Worm (Caenorhabditis elegans) whole organism, L4 larva: Measurements from ENCODE around the gene nlp-76.
A peak's percentile ranks its signal among the peaks of the same experiment; 100 is the strongest.

Experiments
- F10B5.3 ChIP-seq: sonication (generic microtip); optimal IDR thresholded peaks from 2 replicates; lab custom pipeline; 2016; ENCODE audit warnings: mild to moderate bottlenecking, missing genetic modification characterization, missing compliant biosample characterization
- F37D6.2 ChIP-seq: sonication (generic microtip); optimal IDR thresholded peaks from 2 replicates; lab custom pipeline; 2016; ENCODE audit warnings: mild to moderate bottlenecking, missing genetic modification characterization, missing compliant biosample characterization
- Y75B8A.6 ChIP-seq: fragments of 200-800 bp; sonication (Bioruptor generic); IDR thresholded peaks from 2 replicates; pipeline ENCODE4 v1.3.6; 2022; ENCODE audit warnings: missing genetic modification reagents, missing genetic modification characterization, missing compliant biosample characterization
- ZK337.2 ChIP-seq: fragments of 200-800 bp; sonication (Bioruptor generic); IDR thresholded peaks from 2 replicates; pipeline ENCODE4 v1.3.6; 2022; ENCODE audit warnings: missing genetic modification reagents, missing genetic modification characterization, missing compliant biosample characterization
- ZK546.5 ChIP-seq, 2 experiments: sonication (generic microtip); optimal IDR thresholded peaks; 2 replicates each; lab custom pipeline; 2017; ENCODE audit warnings: missing biosample characterization in 2 of 2, missing genetic modification characterization in 2 of 2
- aha-1 ChIP-seq: fragments of 150-350 bp; peaks from one replicate; lab custom pipeline; 2014; ENCODE audit warnings: missing biosample characterization, missing genetic modification characterization
- aly-2 ChIP-seq: sonication (generic microtip); optimal IDR thresholded peaks from 2 replicates; lab custom pipeline; 2018; ENCODE audit warnings: missing biosample characterization, missing genetic modification characterization
- ama-1 ChIP-seq: fragments of 150-350 bp; optimal IDR thresholded peaks from 2 replicates; lab custom pipeline; 2014; ENCODE audit warnings: inconsistent platforms, mixed read lengths
- ceh-20 ChIP-seq: fragments of 200-800 bp; sonication (Bioruptor generic); IDR thresholded peaks from 2 replicates; pipeline ENCODE4 v1.3.6; 2022; ENCODE audit warnings: missing genetic modification reagents, missing genetic modification characterization, missing compliant biosample characterization
- ces-1 ChIP-seq: fragments of 150-350 bp; sonication (generic microtip); optimal IDR thresholded peaks from 4 replicates; lab custom pipeline; 2014; ENCODE audit warnings: missing biosample characterization, missing genetic modification reagents, missing genetic modification characterization
- cey-2 ChIP-seq: sonication (generic microtip); optimal IDR thresholded peaks from 3 replicates; lab custom pipeline; 2017; ENCODE audit warnings: missing genetic modification characterization, mild to moderate bottlenecking, missing compliant biosample characterization, antibody characterized with exemption, borderline replicate concordance; ENCODE audit not compliant: insufficient read depth
- daf-19 ChIP-seq: fragments of 200-800 bp; sonication (Bioruptor generic); conservative IDR thresholded peaks from 2 replicates; pipeline ENCODE4 v1.3.6; 2022; ENCODE audit warnings: missing genetic modification characterization, missing compliant biosample characterization
- daf-8 ChIP-seq: fragments of 200-800 bp; sonication (Bioruptor generic); IDR thresholded peaks from 2 replicates; pipeline ENCODE4 v1.3.6; 2022; ENCODE audit warnings: missing genetic modification characterization, missing compliant biosample characterization
- dve-1 ChIP-seq: sonication (generic microtip); optimal IDR thresholded peaks from 2 replicates; lab custom pipeline; 2017; ENCODE audit warnings: antibody characterized with exemption, mild to moderate bottlenecking, missing genetic modification characterization, missing compliant biosample characterization; ENCODE audit not compliant: insufficient read depth
- egl-43 ChIP-seq: fragments of 200-800 bp; sonication (Bioruptor generic); IDR thresholded peaks from 2 replicates; pipeline ENCODE4 v1.3.6; 2022; ENCODE audit warnings: missing genetic modification reagents, missing genetic modification characterization, missing compliant biosample characterization
- fkh-10 ChIP-seq: fragments of 150-350 bp; optimal IDR thresholded peaks from 2 replicates; lab custom pipeline; 2014; ENCODE audit warnings: missing biosample characterization, missing genetic modification reagents, missing genetic modification characterization
- fos-1 ChIP-seq: fragments of 150-350 bp; optimal IDR thresholded peaks from 2 replicates; lab custom pipeline; 2014; ENCODE audit warnings: missing biosample characterization, missing genetic modification characterization
- gei-8 ChIP-seq: fragments of 200-800 bp; sonication (Bioruptor generic); optimal IDR thresholded peaks from 2 replicates; lab custom pipeline; 2018; ENCODE audit warnings: mild to moderate bottlenecking, missing genetic modification characterization, missing compliant biosample characterization
- hlh-30 ChIP-seq: sonication (generic microtip); optimal IDR thresholded peaks from 2 replicates; lab custom pipeline; 2017; ENCODE audit warnings: antibody characterized with exemption, mild to moderate bottlenecking, missing genetic modification characterization, missing compliant biosample characterization; ENCODE audit not compliant: insufficient read depth
- hmg-1.1 ChIP-seq: fragments of 200-800 bp; sonication (Bioruptor generic); IDR thresholded peaks from 2 replicates; pipeline ENCODE4 v1.3.6; 2022; ENCODE audit warnings: missing genetic modification reagents, missing genetic modification characterization, missing compliant biosample characterization
- jun-1 ChIP-seq: fragments of 150-350 bp; optimal IDR thresholded peaks from 2 replicates; lab custom pipeline; 2014; ENCODE audit warnings: missing biosample characterization, missing genetic modification reagents, missing genetic modification characterization
- lin-1 ChIP-seq: fragments of 200-800 bp; sonication (Bioruptor generic); IDR thresholded peaks from 2 replicates; pipeline ENCODE4 v1.3.6; 2022; ENCODE audit warnings: missing genetic modification reagents, missing genetic modification characterization, missing compliant biosample characterization
- lin-29 ChIP-seq: fragments of 200-800 bp; sonication (Bioruptor generic); IDR thresholded peaks from 2 replicates; pipeline ENCODE4 v1.3.6; 2022; ENCODE audit warnings: missing genetic modification reagents, missing genetic modification characterization, missing compliant biosample characterization
- lir-3 ChIP-seq: sonication (generic microtip); optimal IDR thresholded peaks from 2 replicates; lab custom pipeline; 2016; ENCODE audit warnings: mild to moderate bottlenecking, missing genetic modification characterization, missing compliant biosample characterization
- lsy-2 ChIP-seq, 2 experiments: fragments of 150-350 bp in 1 of 2; sonication (generic microtip) in 1 of 2; optimal IDR thresholded peaks; 2 replicates each; lab custom pipeline; 2014 to 2017; ENCODE audit warnings: missing biosample characterization in 2 of 2, missing genetic modification characterization in 2 of 2
- madf-5 ChIP-seq, 2 experiments: fragments of 200-800 bp; sonication (Bioruptor generic); IDR thresholded peaks; 2 replicates each; pipeline ENCODE4 v1.3.6; 2022; ENCODE audit warnings: missing compliant biosample characterization in 2 of 2, missing genetic modification characterization in 2 of 2
- madf-9 ChIP-seq: fragments of 200-800 bp; sonication (Bioruptor generic); conservative IDR thresholded peaks from 2 replicates; pipeline ENCODE4 v1.3.6; 2022; ENCODE audit warnings: missing genetic modification reagents, missing genetic modification characterization, missing compliant biosample characterization
- mdl-1 ChIP-seq, 2 experiments: fragments of 150-350 bp in 1 of 2; sonication (generic microtip) in 1 of 2; optimal IDR thresholded peaks; 2 replicates each; lab custom pipeline; 2014 to 2017; ENCODE audit warnings: missing biosample characterization in 2 of 2, missing genetic modification characterization in 2 of 2
- mep-1 ChIP-seq: fragments of 150-350 bp; sonication (generic microtip); optimal IDR thresholded peaks from 3 replicates; lab custom pipeline; 2014; ENCODE audit warnings: missing biosample characterization, missing genetic modification characterization
- mes-2 ChIP-seq: sonication (generic microtip); optimal IDR thresholded peaks from 2 replicates; lab custom pipeline; 2016; ENCODE audit warnings: missing genotype, mild to moderate bottlenecking, missing genetic modification characterization, missing compliant biosample characterization; ENCODE audit not compliant: poor library complexity, severe bottlenecking
- nhr-237 ChIP-seq: sonication (generic microtip); optimal IDR thresholded peaks from 2 replicates; lab custom pipeline; 2017; ENCODE audit warnings: missing biosample characterization, missing genetic modification characterization
- nhr-25 ChIP-seq: sonication (generic microtip); optimal IDR thresholded peaks from 2 replicates; lab custom pipeline; 2017; ENCODE audit warnings: missing genetic modification characterization, mild to moderate bottlenecking, missing compliant biosample characterization, antibody characterized with exemption, moderate library complexity, borderline replicate concordance; ENCODE audit not compliant: insufficient read depth
- nhr-42 ChIP-seq: fragments of 200-800 bp; sonication (Bioruptor generic); IDR thresholded peaks from 2 replicates; pipeline ENCODE4 v1.3.6; 2022; ENCODE audit warnings: missing genetic modification characterization, missing compliant biosample characterization
- nhr-48 ChIP-seq: sonication (generic microtip); optimal IDR thresholded peaks from 2 replicates; lab custom pipeline; 2016; ENCODE audit warnings: mild to moderate bottlenecking, missing genetic modification characterization, missing compliant biosample characterization
- nhr-6 ChIP-seq: fragments of 150-350 bp; optimal IDR thresholded peaks from 2 replicates; lab custom pipeline; 2014; ENCODE audit warnings: missing biosample characterization, missing genetic modification characterization
- nhr-76 ChIP-seq: fragments of 150-350 bp; optimal IDR thresholded peaks from 2 replicates; lab custom pipeline; 2014; ENCODE audit warnings: missing biosample characterization, missing genetic modification characterization
- nhr-77 ChIP-seq: fragments of 150-350 bp; optimal IDR thresholded peaks from 2 replicates; lab custom pipeline; 2014; ENCODE audit warnings: missing biosample characterization, missing genetic modification characterization
- pqm-1 ChIP-seq: sonication (generic microtip); optimal IDR thresholded peaks from 2 replicates; lab custom pipeline; 2017; ENCODE audit warnings: missing biosample characterization, missing genetic modification characterization
- rbr-2 ChIP-seq: sonication (generic microtip); optimal IDR thresholded peaks from 2 replicates; lab custom pipeline; 2016; ENCODE audit warnings: missing genotype, missing genetic modification characterization, missing compliant biosample characterization
- saeg-2 ChIP-seq: fragments of 200-800 bp; sonication (Bioruptor generic); IDR thresholded peaks from 2 replicates; pipeline ENCODE4 v1.3.6; 2022; ENCODE audit warnings: missing genetic modification reagents, missing genetic modification characterization, missing compliant biosample characterization
- set-16 ChIP-seq: fragments of 200-800 bp; sonication (Bioruptor generic); IDR thresholded peaks from 2 replicates; pipeline ENCODE4 v1.3.6; 2022; ENCODE audit warnings: missing genetic modification reagents, missing genetic modification characterization, missing compliant biosample characterization
- spr-1 ChIP-seq: sonication (generic microtip); optimal IDR thresholded peaks from 2 replicates; lab custom pipeline; 2016; ENCODE audit warnings: mild to moderate bottlenecking, missing genetic modification characterization, missing compliant biosample characterization
- spr-3 ChIP-seq: fragments of 200-800 bp; sonication (Bioruptor generic); optimal IDR thresholded peaks from 2 replicates; lab custom pipeline; 2018; ENCODE audit warnings: mild to moderate bottlenecking, missing genetic modification characterization, missing compliant biosample characterization
- tra-1 ChIP-seq: fragments of 200-800 bp; sonication (Bioruptor generic); IDR thresholded peaks from 2 replicates; pipeline ENCODE4 v1.3.6; 2022; ENCODE audit warnings: missing genetic modification reagents, missing genetic modification characterization, missing compliant biosample characterization
- vab-7 ChIP-seq: fragments of 200-800 bp; sonication (Bioruptor generic); IDR thresholded peaks from 2 replicates; pipeline ENCODE4 v1.3.6; 2022; ENCODE audit warnings: missing genetic modification reagents, missing genetic modification characterization, missing compliant biosample characterization
- zfp-2 ChIP-seq: sonication (generic microtip); optimal IDR thresholded peaks from 2 replicates; lab custom pipeline; 2016; ENCODE audit warnings: mild to moderate bottlenecking, missing genetic modification characterization, missing compliant biosample characterization
- zip-2 ChIP-seq: fragments of 150-350 bp; optimal IDR thresholded peaks from 2 replicates; lab custom pipeline; 2014; ENCODE audit warnings: missing biosample characterization, missing genetic modification characterization
- ztf-7 ChIP-seq: fragments of 150-350 bp; optimal IDR thresholded peaks from 2 replicates; lab custom pipeline; 2014; ENCODE audit warnings: missing biosample characterization, missing genetic modification characterization

The nlp-76 gene

ce11 chrX:12693150-12693589, 29.5 kb upstream of the nlp-76 start:
- TF ChIP-seq pqm-1 (tag; lab: Kevin White, UChicago) = no peak
- TF ChIP-seq lir-3 (tag; lab: Kevin White, UChicago) = no peak
- TF ChIP-seq lsy-2 (tag; optimal IDR thresholded peaks at IDR 0.05; lab: Kevin White, UChicago) = peak in 1 of 2 experiments; percentile 0
- TF ChIP-seq rbr-2 = peak; percentile 3
- no peak for TF ChIP-seq madf-5 (GFP tag; IDR thresholded peaks at IDR 0.05; lab: Robert Waterston, UW)
- peak in 1 of 2 experiments; percentile 24 for TF ChIP-seq ZK546.5 (tag; optimal IDR thresholded peaks at IDR 0.05; lab: Kevin White, UChicago)
- no peak for TF ChIP-seq aly-2 (tag; lab: Kevin White, UChicago)
- peak; percentile 48 for TF ChIP-seq F37D6.2
- 0 out of 2 replicates have a peak, but pooled peaks have one; percentile 45 for TF ChIP-seq nhr-42 (GFP tag; lab: Robert Waterston, UW)
- TF ChIP-seq aha-1 (tag; lab: Kevin White, UChicago) = peak; percentile 66

- no peak for TF ChIP-seq mes-2 (tag; lab: Kevin White, UChicago)
- TF ChIP-seq nhr-77 (tag; lab: Kevin White, UChicago) = no peak
- no peak for TF ChIP-seq nhr-76 (tag; lab: Kevin White, UChicago)
- TF ChIP-seq ces-1 (GFP tag; lab: Kevin White, UChicago) = no peak
- no peak for TF ChIP-seq zfp-2
- TF ChIP-seq fkh-10 = peak; percentile 71
- TF ChIP-seq spr-1 = no peak
- no peak for TF ChIP-seq saeg-2 (GFP tag; lab: Robert Waterston, UW)
- no peak for TF ChIP-seq Y75B8A.6 (GFP tag; lab: Robert Waterston, UW)
- TF ChIP-seq hmg-1.1 (GFP tag; lab: Robert Waterston, UW) = no peak; the same call in none of the 2 replicates
- TF ChIP-seq F37D6.2 = no peak
- no peak for TF ChIP-seq set-16 (GFP tag; lab: Robert Waterston, UW)
- no peak for TF ChIP-seq daf-8 (GFP tag; lab: Robert Waterston, UW)
- no peak for TF ChIP-seq fos-1 (tag; lab: Kevin White, UChicago)
- TF ChIP-seq tra-1 (GFP tag; lab: Robert Waterston, UW) = no peak
- no peak for TF ChIP-seq cey-2
- TF ChIP-seq daf-19 = no peak
- TF ChIP-seq nhr-48 = no peak
- no peak for TF ChIP-seq ztf-7 (tag; lab: Kevin White, UChicago)
- TF ChIP-seq aha-1 (tag; lab: Kevin White, UChicago) = peak; percentile 9
- TF ChIP-seq hlh-30 (tag; lab: Kevin White, UChicago) = peak; percentile 22
- no peak for TF ChIP-seq madf-9 (GFP tag; lab: Robert Waterston, UW)
- no peak for TF ChIP-seq vab-7 (GFP tag; lab: Robert Waterston, UW)
- no peak for TF ChIP-seq gei-8 (GFP tag; lab: Kevin White, UChicago)
- no peak for TF ChIP-seq mdl-1 (tag; optimal IDR thresholded peaks at IDR 0.05; lab: Kevin White, UChicago)
- TF ChIP-seq nhr-6 (tag; lab: Kevin White, UChicago) = no peak
- no peak for TF ChIP-seq ZK337.2 (GFP tag; lab: Robert Waterston, UW)
- peak; percentile 60 for TF ChIP-seq ama-1
- TF ChIP-seq nhr-25 (tag; lab: Kevin White, UChicago) = no peak
- no peak for TF ChIP-seq zip-2 (tag; lab: Kevin White, UChicago)
- TF ChIP-seq egl-43 (GFP tag; lab: Robert Waterston, UW) = peak; percentile 56; the same call in 1 of the 2 replicates
- no peak for TF ChIP-seq jun-1 (tag; lab: Kevin White, UChicago)
- TF ChIP-seq lin-1 (GFP tag; lab: Robert Waterston, UW) = no peak
- no peak for TF ChIP-seq ZK546.5 (tag; optimal IDR thresholded peaks at IDR 0.05; lab: Kevin White, UChicago)
- no peak for TF ChIP-seq lin-29
- no peak for TF ChIP-seq spr-3 (GFP tag; lab: Kevin White, UChicago)
- TF ChIP-seq nhr-237 = no peak
- TF ChIP-seq dve-1 (tag; lab: Kevin White, UChicago) = no peak
- no peak for TF ChIP-seq ceh-20 (GFP tag; lab: Robert Waterston, UW)
- TF ChIP-seq F10B5.3 (tag; lab: Kevin White, UChicago) = no peak
- TF ChIP-seq mep-1 = peak; percentile 39
Observed at ce11 chrX:12691740-12692383, 28.2 kb upstream of the nlp-76 start.
